Worm (Caenorhabditis elegans) whole organism, L4/young adult: ENCODE data around the gene ttc-36.

Experiments
- dao-5 ChIP-seq: sonication (generic microtip); optimal IDR thresholded peaks from 2 replicates; lab custom pipeline; 2016; ENCODE audit warnings: missing genotype, missing genetic modification characterization, moderate library complexity, missing compliant biosample characterization
- him-1 ChIP-seq: sonication (generic microtip); optimal IDR thresholded peaks from 2 replicates; lab custom pipeline; 2016; ENCODE audit warnings: missing genotype, missing genetic modification reagents, missing genetic modification characterization, missing compliant biosample characterization

DNA sequence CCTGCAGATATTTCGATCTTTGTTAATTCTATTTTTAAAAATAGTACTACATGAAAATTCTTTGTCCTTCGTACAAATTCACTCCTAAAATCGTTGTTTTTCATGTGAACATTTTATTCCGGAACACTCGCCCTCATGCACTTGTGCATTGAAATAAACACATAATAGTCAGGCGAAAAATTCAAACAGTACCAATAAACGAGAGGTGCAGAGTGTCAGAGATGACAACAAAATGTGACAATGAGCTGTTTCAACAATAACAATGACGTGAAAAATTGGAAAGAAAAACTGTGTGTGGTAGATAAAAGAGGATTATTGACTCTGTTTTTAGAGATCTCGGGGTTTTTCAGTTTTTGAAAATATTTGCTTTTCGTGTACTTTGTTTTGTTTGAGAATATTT lies 1.8 kb upstream of the ttc-36 start, which contains the start of gene F52H3.6:
- TF ChIP-seq dao-5: no peak
- TF ChIP-seq him-1 (tag; lab: Kevin White, UChicago): no peak
